Fruit fly (Drosophila melanogaster): ENCODE data around the gene elg1.

elg1 gene

DNA sequence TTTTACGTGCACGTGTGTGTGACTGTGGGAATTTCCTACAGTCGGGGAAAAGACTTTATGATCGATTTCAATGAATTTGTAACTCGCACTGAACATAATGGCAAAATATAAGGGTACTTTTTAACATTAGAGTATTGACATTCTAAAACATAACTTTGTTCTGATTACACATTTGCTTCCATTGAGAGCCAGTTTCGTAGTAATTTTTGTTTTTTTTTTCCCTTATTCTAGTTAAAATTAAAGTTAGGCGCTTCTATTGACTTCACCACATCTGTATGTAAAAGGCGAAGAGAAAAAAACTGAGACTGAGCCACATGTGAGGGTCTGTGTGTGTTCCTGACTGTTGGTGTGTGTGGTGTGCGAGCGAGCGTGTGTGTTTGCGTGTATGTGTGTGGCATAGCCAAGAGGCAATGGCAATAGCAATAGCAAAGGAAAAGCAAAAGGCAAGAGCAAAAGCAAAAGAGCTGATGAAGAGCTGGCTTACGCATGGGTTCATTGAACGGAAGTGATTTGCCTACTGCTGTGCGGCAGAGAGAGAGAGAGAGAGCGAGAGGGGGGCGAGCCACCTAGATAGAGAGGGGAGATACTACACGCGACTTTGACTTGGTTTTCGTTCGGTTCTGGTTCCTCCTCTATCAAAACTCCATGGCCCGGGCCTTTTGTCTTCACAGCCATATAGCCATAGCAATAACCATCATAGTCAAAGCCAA lies 30.2 kb downstream of the elg1 start (continued):
- TF ChIP-seq CG7987 (GFP tag; optimal IDR thresholded peaks at IDR 0.05) (no peak), gsb (GFP tag; IDR thresholded peaks at IDR 0.05) (peak; percentile 39; the same call in 1 of the 2 replicates), CG6254 (GFP tag; optimal IDR thresholded peaks at IDR 0.05) (peak; percentile 66), tll (GFP tag; optimal IDR thresholded peaks at IDR 0.05) (no peak), CG3847 (GFP tag; IDR thresholded peaks at IDR 0.05) (peak; percentile 67), slbo (GFP tag; IDR thresholded peaks at IDR 0.05) (peak; percentile 75), CG14441 (GFP tag; IDR thresholded peaks at IDR 0.05) (peak; percentile 36; the same call in 1 of the 2 replicates), CG10147 (GFP tag; optimal IDR thresholded peaks at IDR 0.05) (peak; percentile 79), Spps (tag; optimal IDR thresholded peaks at IDR 0.05) (peak; percentile 10), CG17361 (GFP tag; IDR thresholded peaks at IDR 0.05) (peak; percentile 76), CG10959 (GFP tag; IDR thresholded peaks at IDR 0.05) (no peak), tx (GFP tag; optimal IDR thresholded peaks at IDR 0.05) (peak; percentile 40), Lpt (GFP tag; optimal IDR thresholded peaks at IDR 0.05) (no peak), CG5245 (GFP tag; optimal IDR thresholded peaks at IDR 0.05) (peak; percentile 60), gce (GFP tag; IDR thresholded peaks at IDR 0.05) (peak; percentile 27; the same call in 1 of the 3 replicates), NK7.1 (GFP tag; optimal IDR thresholded peaks at IDR 0.05) (no peak), CG11398 (GFP tag; optimal IDR thresholded peaks at IDR 0.05) (peak; percentile 34), Sox102F (GFP tag; optimal IDR thresholded peaks at IDR 0.05) (peak; percentile 72), pzg (GFP tag; optimal IDR thresholded peaks at IDR 0.05) (no peak), CG12299 (tag; optimal IDR thresholded peaks at IDR 0.05) (peak; percentile 53), HmgZ (tag; optimal IDR thresholded peaks at IDR 0.05) (peak; percentile 73), CG12071 (GFP tag; optimal IDR thresholded peaks at IDR 0.05) (peak; percentile 44), CG18262 (tag; optimal IDR thresholded peaks at IDR 0.05) (peak; percentile 76), CG11504 (tag; optimal IDR thresholded peaks at IDR 0.05) (peak; percentile 87), yki (optimal IDR thresholded peaks at IDR 0.05) (no peak), CG3838 (GFP tag; optimal IDR thresholded peaks at IDR 0.05) (no peak), ase (GFP tag; IDR thresholded peaks at IDR 0.05) (0 out of 3 replicates have a peak, but pooled peaks have one; percentile 39), cas (GFP tag; IDR thresholded peaks at IDR 0.05) (no peak), CG32772 (GFP tag; IDR thresholded peaks at IDR 0.05) (peak; percentile 57; the same call in 1 of the 2 replicates), GATAe (GFP tag; conservative IDR thresholded peaks at IDR 0.05) (no peak), kay (GFP tag; optimal IDR thresholded peaks at IDR 0.05) (no peak), wek (GFP tag; optimal IDR thresholded peaks at IDR 0.05) (no peak), CG9437 (GFP tag; optimal IDR thresholded peaks at IDR 0.05) (peak; percentile 65), bowl (GFP tag; IDR thresholded peaks at IDR 0.05) (no peak), CG13894 (tag; optimal IDR thresholded peaks at IDR 0.05) (peak; percentile 78), NC2β (GFP tag; optimal IDR thresholded peaks at IDR 0.05) (peak; percentile 31), CG34376 (GFP tag; optimal IDR thresholded peaks at IDR 0.05) (peak; percentile 59), crol (GFP tag; IDR thresholded peaks at IDR 0.05) (peak; percentile 84), Hr51 (GFP tag; optimal IDR thresholded peaks at IDR 0.05) (peak; percentile 39 to 81), CG2116 (GFP tag; optimal IDR thresholded peaks at IDR 0.05) (peak; percentile 34), CG14710 (tag; optimal IDR thresholded peaks at IDR 0.05) (peak; percentile 54), dysf (GFP tag; IDR thresholded peaks at IDR 0.05) (peak; percentile 83), fd102C (GFP tag; optimal IDR thresholded peaks at IDR 0.05) (no peak), ewg (GFP tag; optimal IDR thresholded peaks at IDR 0.05) (peak; percentile 51), pho (GFP tag; optimal IDR thresholded peaks at IDR 0.05) (peak; percentile 66), CG8290 (GFP tag; optimal IDR thresholded peaks at IDR 0.05) (peak; percentile 32), CG8290 (tag; optimal IDR thresholded peaks at IDR 0.05) (no peak), p53 (GFP tag; optimal IDR thresholded peaks at IDR 0.05) (no peak), HmgD (GFP tag; optimal IDR thresholded peaks at IDR 0.05) (peak; percentile 5), CG6689 (GFP tag; IDR thresholded peaks at IDR 0.05) (peak; percentile 66)
